Fruit fly (Drosophila melanogaster) whole organism, embryonic: ENCODE results near the gene kat80.

Experiments used
- B-H1 ChIP-seq: fragments of 200-800 bp; sonication (Bioruptor generic); IDR thresholded peaks from 3 replicates; pipeline ENCODE4 v1.3.6; 2022; ENCODE audit warnings: missing biosample characterization, missing genetic modification characterization
- CG10274 ChIP-seq: fragments of 200-800 bp; sonication (Bioruptor generic); optimal IDR thresholded peaks from 3 replicates; lab custom pipeline; 2017; ENCODE audit warnings: missing biosample characterization, mild to moderate bottlenecking, missing genetic modification characterization
- CG11696 ChIP-seq: fragments of 200-800 bp; sonication (Bioruptor generic); IDR thresholded peaks from 2 replicates; pipeline ENCODE4 v1.3.6; 2022; ENCODE audit warnings: missing biosample characterization, missing genetic modification characterization
- CG12155 ChIP-seq: fragments of 200-800 bp; sonication (Bioruptor generic); optimal IDR thresholded peaks from 3 replicates; lab custom pipeline; 2016; ENCODE audit warnings: missing biosample characterization, missing genetic modification characterization
- CG12659 ChIP-seq: fragments of 200-800 bp; sonication (Bioruptor generic); optimal IDR thresholded peaks from 3 replicates; lab custom pipeline; 2017; ENCODE audit warnings: mild to moderate bottlenecking, missing biosample characterization, missing genetic modification reagents, missing genetic modification characterization
- CG14441 ChIP-seq: fragments of 200-800 bp; sonication (Bioruptor generic); IDR thresholded peaks from 2 replicates; pipeline ENCODE4 v1.3.6; 2022; ENCODE audit warnings: missing biosample characterization, missing genetic modification characterization
- CG16813 ChIP-seq: fragments of 200-800 bp; sonication (Bioruptor generic); IDR thresholded peaks from 3 replicates; pipeline ENCODE4 v1.3.6; 2022; ENCODE audit warnings: missing biosample characterization, missing genetic modification characterization; ENCODE audit not compliant: partially characterized antibody
- CG16863 ChIP-seq: fragments of 200-800 bp; sonication (Bioruptor generic); optimal IDR thresholded peaks from 3 replicates; lab custom pipeline; 2016; ENCODE audit warnings: missing biosample characterization, missing genetic modification characterization
- CG17361 ChIP-seq: fragments of 200-800 bp; sonication (Bioruptor generic); IDR thresholded peaks from 3 replicates; pipeline ENCODE4 v1.3.6; 2022; ENCODE audit warnings: missing biosample characterization, missing genetic modification characterization
- CG17829 ChIP-seq: fragments of 200-800 bp; optimal IDR thresholded peaks from 2 replicates; lab custom pipeline; 2019; ENCODE audit warnings: missing biosample characterization, mild to moderate bottlenecking, missing genetic modification characterization, moderate library complexity
- CG18262 ChIP-seq: fragments of 200-800 bp; optimal IDR thresholded peaks from 3 replicates; lab custom pipeline; 2019; ENCODE audit warnings: missing biosample characterization, mild to moderate bottlenecking, missing genetic modification characterization, moderate library complexity
- CG2678 ChIP-seq: fragments of 200-800 bp; sonication (Bioruptor generic); optimal IDR thresholded peaks from 3 replicates; lab custom pipeline; 2019; ENCODE audit warnings: missing biosample characterization, mild to moderate bottlenecking, missing genetic modification characterization, moderate library complexity
- CG2889 ChIP-seq: fragments of 200-800 bp; sonication (Bioruptor generic); IDR thresholded peaks from 3 replicates; pipeline ENCODE4 v1.3.6; 2022; ENCODE audit warnings: missing biosample characterization, missing genetic modification characterization
- CG31224 ChIP-seq: fragments of 200-800 bp; sonication (Bioruptor generic); IDR thresholded peaks from 2 replicates; pipeline ENCODE4 v1.3.6; 2022; ENCODE audit warnings: missing biosample characterization, missing genetic modification characterization
- CG31365 ChIP-seq: fragments of 200-800 bp; sonication (Bioruptor generic); optimal IDR thresholded peaks from 2 replicates; lab custom pipeline; 2018; ENCODE audit warnings: missing biosample characterization, mild to moderate bottlenecking, missing genetic modification characterization
- CG32772 ChIP-seq: fragments of 200-800 bp; sonication (Bioruptor generic); IDR thresholded peaks from 2 replicates; pipeline ENCODE4 v1.3.6; 2022; ENCODE audit warnings: missing biosample characterization, missing genetic modification characterization
- CG42726 ChIP-seq: fragments of 200-800 bp; sonication (Bioruptor generic); IDR thresholded peaks from 2 replicates; pipeline ENCODE4 v1.3.6; 2022; ENCODE audit warnings: missing biosample characterization, missing genetic modification characterization; ENCODE audit not compliant: partially characterized antibody
- CG4707 ChIP-seq: fragments of 200-800 bp; sonication (Bioruptor generic); optimal IDR thresholded peaks from 2 replicates; lab custom pipeline; 2018; ENCODE audit warnings: missing biosample characterization, mild to moderate bottlenecking, missing genetic modification characterization, moderate library complexity
- CG5245 ChIP-seq: fragments of 200-800 bp; sonication (Bioruptor generic); optimal IDR thresholded peaks from 3 replicates; lab custom pipeline; 2016; ENCODE audit warnings: missing biosample characterization, missing genetic modification characterization
- CG7928 ChIP-seq: fragments of 200-800 bp; sonication (Bioruptor generic); optimal IDR thresholded peaks from 2 replicates; lab custom pipeline; 2017; ENCODE audit warnings: missing biosample characterization, mild to moderate bottlenecking, missing genetic modification characterization
- CG8281 ChIP-seq: fragments of 200-800 bp; sonication (Bioruptor generic); optimal IDR thresholded peaks from 2 replicates; lab custom pipeline; 2018; ENCODE audit warnings: missing biosample characterization, mild to moderate bottlenecking, missing genetic modification characterization, moderate library complexity
- CG8478 ChIP-seq: fragments of >200 bp; optimal IDR thresholded peaks from 2 replicates; lab custom pipeline; 2018
- CG8944 ChIP-seq: fragments of 200-800 bp; sonication (Bioruptor generic); optimal IDR thresholded peaks from 3 replicates; lab custom pipeline; 2016; ENCODE audit warnings: missing biosample characterization, missing genetic modification characterization
- CHES-1-like ChIP-seq: fragments of 200-800 bp; sonication (Bioruptor generic); optimal IDR thresholded peaks from 2 replicates; lab custom pipeline; 2016; ENCODE audit warnings: missing biosample characterization, missing genetic modification characterization
- CoRest ChIP-seq: fragments of 200-800 bp; sonication (Bioruptor generic); optimal IDR thresholded peaks from 3 replicates; lab custom pipeline; 2018; ENCODE audit warnings: missing biosample characterization, mild to moderate bottlenecking, missing genetic modification characterization, moderate library complexity
- Dip2 ChIP-seq: fragments of 200-800 bp; sonication (Bioruptor generic); IDR thresholded peaks from 2 replicates; pipeline ENCODE4 v1.3.6; 2022; ENCODE audit warnings: missing biosample characterization, missing genetic modification characterization
- ERR ChIP-seq: fragments of 200-800 bp; sonication (Bioruptor generic); optimal IDR thresholded peaks from 2 replicates; lab custom pipeline; 2016; ENCODE audit warnings: missing biosample characterization, missing genetic modification characterization
- Fer2 ChIP-seq: fragments of 200-800 bp; sonication (Bioruptor generic); optimal IDR thresholded peaks from 2 replicates; lab custom pipeline; 2018; ENCODE audit warnings: missing biosample characterization, mild to moderate bottlenecking, missing genetic modification characterization, moderate library complexity
- Gug ChIP-seq: fragments of 200-800 bp; sonication (Bioruptor generic); IDR thresholded peaks from 4 replicates; pipeline ENCODE4 v1.3.6; 2022; ENCODE audit warnings: missing biosample characterization, missing genetic modification characterization
- Hsf ChIP-seq: fragments of 200-800 bp; sonication (Bioruptor generic); optimal IDR thresholded peaks from 3 replicates; lab custom pipeline; 2016; ENCODE audit warnings: missing biosample characterization, missing genetic modification characterization
- Nf-YA ChIP-seq: fragments of 200-800 bp; sonication (Bioruptor generic); IDR thresholded peaks from 2 replicates; pipeline ENCODE4 v1.3.6; 2022; ENCODE audit warnings: missing biosample characterization, missing genetic modification characterization
- Nf-YB ChIP-seq: fragments of 200-800 bp; sonication (Bioruptor generic); optimal IDR thresholded peaks from 3 replicates; lab custom pipeline; 2019; ENCODE audit warnings: missing biosample characterization, mild to moderate bottlenecking, missing genetic modification characterization, moderate library complexity
- Ssrp ChIP-seq: fragments of 200-800 bp; sonication (Bioruptor generic); optimal IDR thresholded peaks from 2 replicates; lab custom pipeline; 2018; ENCODE audit warnings: missing biosample characterization, mild to moderate bottlenecking, missing genetic modification characterization, moderate library complexity
- ac ChIP-seq: fragments of 200-800 bp; sonication (Bioruptor generic); optimal IDR thresholded peaks from 3 replicates; lab custom pipeline; 2017; ENCODE audit warnings: missing biosample characterization, mild to moderate bottlenecking, missing genetic modification characterization
- al ChIP-seq: fragments of 200-800 bp; sonication (Bioruptor generic); IDR thresholded peaks from 2 replicates; pipeline ENCODE4 v1.3.6; 2022; ENCODE audit warnings: missing biosample characterization, missing genetic modification characterization
- bcd ChIP-seq: fragments of 200-800 bp; sonication (Bioruptor generic); optimal IDR thresholded peaks from 2 replicates; lab custom pipeline; 2017; ENCODE audit warnings: missing biosample characterization, mild to moderate bottlenecking, missing genetic modification characterization
- crp ChIP-seq, 2 experiments: fragments of 200-800 bp; sonication (Bioruptor generic); optimal IDR thresholded peaks; 2 replicates in 1 of 2; 3 replicates in 1 of 2; lab custom pipeline; 2017; ENCODE audit warnings: missing biosample characterization in 2 of 2, missing genetic modification characterization in 2 of 2, mild to moderate bottlenecking in 1 of 2, moderate library complexity in 1 of 2
- dati ChIP-seq: fragments of 200-800 bp; sonication (Bioruptor generic); IDR thresholded peaks from 2 replicates; pipeline ENCODE4 v1.3.6; 2022; ENCODE audit warnings: missing biosample characterization, missing genetic modification characterization
- dmrt11E ChIP-seq: fragments of 200-800 bp; sonication (Bioruptor generic); optimal IDR thresholded peaks from 3 replicates; lab custom pipeline; 2018; ENCODE audit warnings: missing biosample characterization, mild to moderate bottlenecking, missing genetic modification characterization, moderate library complexity
- emc ChIP-seq: fragments of 200-800 bp; sonication (Bioruptor generic); optimal IDR thresholded peaks from 2 replicates; lab custom pipeline; 2016; ENCODE audit warnings: missing biosample characterization, missing genetic modification characterization
- ewg ChIP-seq: fragments of 200-800 bp; sonication (Bioruptor generic); optimal IDR thresholded peaks from 3 replicates; lab custom pipeline; 2017; ENCODE audit warnings: mild to moderate bottlenecking, missing biosample characterization, missing genetic modification reagents, missing genetic modification characterization
- gem ChIP-seq: fragments of 200-800 bp; sonication (Bioruptor generic); optimal IDR thresholded peaks from 2 replicates; lab custom pipeline; 2019; ENCODE audit warnings: missing biosample characterization, mild to moderate bottlenecking, missing genetic modification characterization, moderate library complexity
- klu ChIP-seq: fragments of 200-800 bp; sonication (Bioruptor generic); IDR thresholded peaks from 2 replicates; pipeline ENCODE4 v1.3.6; 2022; ENCODE audit warnings: missing biosample characterization, missing genetic modification characterization
- kni ChIP-seq: fragments of 200-800 bp; sonication (Bioruptor generic); optimal IDR thresholded peaks from 3 replicates; lab custom pipeline; 2017; ENCODE audit warnings: mild to moderate bottlenecking, missing biosample characterization, missing genetic modification reagents, missing genetic modification characterization
- odd ChIP-seq: fragments of 200-800 bp; sonication (Bioruptor generic); optimal IDR thresholded peaks from 2 replicates; lab custom pipeline; 2017; ENCODE audit warnings: missing biosample characterization, mild to moderate bottlenecking, missing genetic modification characterization
- pfk ChIP-seq: fragments of 200-800 bp; sonication (Bioruptor generic); optimal IDR thresholded peaks from 2 replicates; lab custom pipeline; 2018; ENCODE audit warnings: missing biosample characterization, mild to moderate bottlenecking, missing genetic modification characterization, moderate library complexity
- sug ChIP-seq: fragments of 200-800 bp; optimal IDR thresholded peaks from 2 replicates; lab custom pipeline; 2019; ENCODE audit warnings: missing biosample characterization, mild to moderate bottlenecking, missing genetic modification characterization, moderate library complexity
- tap ChIP-seq: fragments of 200-800 bp; optimal IDR thresholded peaks from 3 replicates; lab custom pipeline; 2019; ENCODE audit warnings: missing biosample characterization, mild to moderate bottlenecking, missing genetic modification characterization, moderate library complexity
- unc-4 ChIP-seq: fragments of 200-800 bp; sonication (Bioruptor generic); IDR thresholded peaks from 2 replicates; pipeline ENCODE4 v1.3.6; 2022; ENCODE audit warnings: missing biosample characterization, missing genetic modification characterization; ENCODE audit not compliant: partially characterized antibody
- wek ChIP-seq: fragments of 200-800 bp; sonication (Bioruptor generic); optimal IDR thresholded peaks from 3 replicates; lab custom pipeline; 2018; ENCODE audit warnings: missing biosample characterization, mild to moderate bottlenecking, missing genetic modification characterization, moderate library complexity
- yki ChIP-seq: fragments of >200 bp; optimal IDR thresholded peaks from 3 replicates; lab custom pipeline; 2018
- zen ChIP-seq: fragments of 200-800 bp; sonication (Bioruptor generic); optimal IDR thresholded peaks from 3 replicates; lab custom pipeline; 2018; ENCODE audit warnings: missing biosample characterization, mild to moderate bottlenecking, missing genetic modification characterization, moderate library complexity

The kat80 gene

dm6 chrX:16244731-16245130 lies 31.2 kb downstream of the kat80 start (continued):
- no peak for TF ChIP-seq CG11696 (GFP tag; lab: Robert Waterston, UW)
- no peak for TF ChIP-seq CG14441 (GFP tag; lab: Robert Waterston, UW)
- no peak for TF ChIP-seq ac (GFP tag; lab: Kevin White, UChicago)
- TF ChIP-seq zen: peak; percentile 8
- TF ChIP-seq CG31224 (GFP tag; lab: Robert Waterston, UW): no peak
- TF ChIP-seq CG10274 (GFP tag; lab: Kevin White, UChicago): no peak
- TF ChIP-seq CG16813 (GFP tag; lab: Robert Waterston, UW): no peak
- no peak for TF ChIP-seq CG2889 (GFP tag; lab: Robert Waterston, UW)
- no peak for TF ChIP-seq unc-4 (GFP tag; lab: Robert Waterston, UW)
- TF ChIP-seq kni: no peak
- TF ChIP-seq pfk (GFP tag; lab: Kevin White, UChicago): no peak
- TF ChIP-seq CG12659 (GFP tag; lab: Kevin White, UChicago): no peak
- TF ChIP-seq sug (tag; lab: Kevin White, UChicago): no peak
- peak; percentile 22 for TF ChIP-seq dmrt11E
- TF ChIP-seq wek (GFP tag; lab: Kevin White, UChicago): no peak
- TF ChIP-seq CG31365 (tag; lab: Kevin White, UChicago): no peak
- no peak for TF ChIP-seq CG4707 (GFP tag; lab: Kevin White, UChicago)
- no peak for TF ChIP-seq CG16863 (GFP tag; lab: Kevin White, UChicago)
- no peak for TF ChIP-seq Gug (GFP tag; lab: Robert Waterston, UW)
- TF ChIP-seq Ssrp: no peak
- TF ChIP-seq odd (GFP tag; lab: Kevin White, UChicago): no peak
- no peak for TF ChIP-seq CG8944 (GFP tag; lab: Kevin White, UChicago)
- peak; percentile 86 for TF ChIP-seq Dip2 (GFP tag; lab: Robert Waterston, UW)
- TF ChIP-seq CG2678 (tag; lab: Kevin White, UChicago): no peak
- no peak for TF ChIP-seq CHES-1-like (GFP tag; lab: Kevin White, UChicago)
- no peak for TF ChIP-seq CG8281 (tag; lab: Kevin White, UChicago)
- TF ChIP-seq CG8478 (lab: Kevin White, UChicago): no peak
- TF ChIP-seq ewg (GFP tag; lab: Kevin White, UChicago): no peak
- no peak for TF ChIP-seq B-H1
- TF ChIP-seq emc (GFP tag; lab: Kevin White, UChicago): no peak
- TF ChIP-seq CG17361 (GFP tag; lab: Robert Waterston, UW): 0 out of 3 replicates have a peak, but pooled peaks have one; percentile 25
- TF ChIP-seq al (GFP tag; lab: Robert Waterston, UW): no peak
- TF ChIP-seq Fer2 (tag; lab: Kevin White, UChicago): no peak
- peak; percentile 4 for TF ChIP-seq Hsf (GFP tag; lab: Kevin White, UChicago)
- TF ChIP-seq crp (GFP tag; optimal IDR thresholded peaks at IDR 0.05; lab: Kevin White, UChicago): no peak
- TF ChIP-seq klu (GFP tag; lab: Robert Waterston, UW): no peak
- no peak for TF ChIP-seq CG7928 (GFP tag; lab: Kevin White, UChicago)
- TF ChIP-seq yki (lab: Kevin White, UChicago): no peak
- TF ChIP-seq CG32772 (GFP tag; lab: Robert Waterston, UW): no peak
- TF ChIP-seq dati (GFP tag; lab: Robert Waterston, UW): no peak
- TF ChIP-seq bcd (GFP tag; lab: Kevin White, UChicago): no peak
- TF ChIP-seq Nf-YA: no peak
- no peak for TF ChIP-seq CG42726 (GFP tag; lab: Robert Waterston, UW)
- no peak for TF ChIP-seq ERR
- TF ChIP-seq Nf-YB (GFP tag; lab: Kevin White, UChicago): no peak
- peak; percentile 13 for TF ChIP-seq gem (tag; lab: Kevin White, UChicago)
- TF ChIP-seq CG12155 (GFP tag; lab: Kevin White, UChicago): no peak
- peak; percentile 18 for TF ChIP-seq CG5245 (GFP tag; lab: Kevin White, UChicago)
- peak; percentile 43 for TF ChIP-seq CG17829 (tag; lab: Kevin White, UChicago)
- peak; percentile 22 for TF ChIP-seq CoRest
- TF ChIP-seq CG18262: peak; percentile 20
- no peak for TF ChIP-seq tap
